Worm (Caenorhabditis elegans): ENCODE measurements around the gene C26B2.2.

DNA sequence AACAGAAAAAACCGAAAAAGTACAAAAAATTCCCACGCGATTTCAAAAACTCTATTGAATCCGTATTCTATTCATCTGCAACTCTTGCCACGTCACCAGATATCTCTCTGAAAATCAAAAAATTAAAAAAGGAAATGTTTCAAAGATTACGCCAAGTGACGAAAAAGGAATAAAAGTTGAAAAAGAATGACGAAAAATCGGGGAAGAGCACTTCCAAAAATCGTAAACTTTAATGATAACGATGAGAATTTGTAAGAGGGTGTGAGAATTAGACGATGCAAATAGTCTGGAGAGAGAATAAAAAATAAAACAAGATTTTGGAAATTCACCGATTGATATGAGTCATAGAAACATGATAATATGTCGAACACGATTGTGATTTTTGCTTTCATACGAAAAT lies 12.3 kb upstream of the C26B2.2 start:
- TF ChIP-seq vab-15 (tag; optimal IDR thresholded peaks at IDR 0.05), result no peak
- no peak for TF ChIP-seq C16A3.4 (tag; optimal IDR thresholded peaks at IDR 0.05)
- no peak for TF ChIP-seq ama-1 (optimal IDR thresholded peaks at IDR 0.05)

Measured in whole organism, L1 larva.